Fruit fly (Drosophila melanogaster): ENCODE measurements around the gene alpha-Man-Ic.

alpha-Man-Ic gene

DNA sequence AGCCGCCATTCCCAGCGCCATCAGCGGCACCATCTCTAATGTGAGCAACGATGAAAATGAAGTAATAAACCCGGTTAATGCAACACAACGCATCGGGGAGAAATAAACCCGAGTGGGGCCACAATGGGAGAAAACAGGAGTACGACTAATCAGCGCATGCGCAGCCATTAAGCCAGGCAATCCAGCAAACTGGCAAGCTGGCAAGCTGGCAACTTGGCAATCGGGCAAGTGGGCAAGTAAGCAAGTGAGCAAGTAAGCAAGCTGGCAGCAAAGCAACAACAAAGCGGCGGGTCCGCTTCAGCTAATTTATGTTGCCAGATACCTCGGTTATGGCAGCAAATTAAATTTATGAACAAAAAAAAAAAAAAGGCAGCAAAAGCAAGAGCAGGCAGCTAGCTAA, 30.6 kb downstream of the alpha-Man-Ic start:
- TF ChIP-seq noc (tag; optimal IDR thresholded peaks at IDR 0.05): no peak

- TF ChIP-seq noc (tag; optimal IDR thresholded peaks at IDR 0.05): peak; percentile 50
Measured at dm6 chr3R:29898588-29898987, 31.6 kb downstream of the alpha-Man-Ic start.

dm6 chr3R:29894393-29894792, 35.8 kb downstream of the alpha-Man-Ic start:
- TF ChIP-seq noc (tag; optimal IDR thresholded peaks at IDR 0.05): peak; percentile 67

DNA sequence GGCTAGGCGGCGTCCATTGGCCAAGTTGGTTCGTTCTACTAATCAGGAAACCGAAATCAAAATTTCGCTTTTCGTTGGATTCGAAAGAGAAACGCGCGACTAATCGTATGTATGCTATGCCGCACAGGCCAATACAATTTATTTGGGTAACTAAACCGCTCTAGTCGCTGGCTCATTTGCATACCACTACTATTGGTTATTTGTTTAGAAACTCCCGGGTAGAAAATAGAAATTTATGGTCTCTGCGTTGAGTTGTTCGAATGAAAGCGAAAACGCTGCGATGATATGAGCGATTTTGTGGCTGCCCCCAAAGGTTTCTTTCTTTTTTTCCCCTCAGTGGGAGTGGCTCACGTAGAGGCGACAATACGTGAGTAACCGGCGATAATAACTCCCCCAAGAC, 37.2 kb downstream of the alpha-Man-Ic start:
- TF ChIP-seq noc (tag; optimal IDR thresholded peaks at IDR 0.05): no peak

DNA sequence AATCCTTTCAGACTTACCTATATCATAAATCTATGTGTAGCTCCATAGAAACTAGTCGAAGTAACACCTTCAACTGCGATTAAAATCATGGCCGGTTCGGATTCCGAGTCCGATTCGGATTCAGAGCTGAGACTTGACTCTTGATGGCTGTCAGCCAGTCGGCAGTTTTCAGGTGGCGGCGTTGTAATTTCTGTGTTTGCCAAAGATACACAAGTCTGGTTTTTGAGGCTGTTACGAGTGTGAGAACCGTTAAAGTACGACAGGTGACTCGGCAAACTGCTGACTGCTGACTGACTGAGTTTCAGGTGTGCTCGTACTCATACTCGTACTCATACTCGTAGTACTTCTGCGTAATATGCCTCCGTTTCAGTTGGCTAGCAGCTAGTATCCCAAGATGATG, 39.0 kb downstream of the alpha-Man-Ic start:
- TF ChIP-seq noc (tag; optimal IDR thresholded peaks at IDR 0.05): no peak

DNA sequence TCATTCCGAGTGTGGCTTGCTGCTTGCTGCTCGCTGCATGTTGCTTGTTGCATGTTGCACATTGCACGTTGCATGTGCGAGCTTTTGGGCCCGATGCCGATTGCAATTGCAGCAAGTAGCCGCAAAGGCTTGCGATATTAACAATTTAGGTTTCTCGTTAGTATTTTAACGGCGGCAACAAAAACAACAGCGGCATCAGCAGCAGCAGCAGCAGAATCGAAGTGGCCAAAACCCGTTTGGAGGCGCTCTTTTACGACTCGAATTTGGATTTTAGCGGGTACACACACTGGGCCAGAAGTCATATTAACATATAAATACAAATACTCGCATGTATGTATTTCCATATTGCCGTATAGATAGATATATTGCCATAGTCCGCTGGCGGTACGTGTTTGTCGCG, 49.9 kb downstream of the alpha-Man-Ic start:
- TF ChIP-seq noc (tag; optimal IDR thresholded peaks at IDR 0.05): no peak

Data from whole organism, larva.